Worm (Caenorhabditis elegans): ENCODE results near the gene grdn-1.

Gene grdn-1

ce11 chrV:18571533-18571932, 21.0 kb upstream of the grdn-1 start, which contains the start of gene Y51A2D.21:
Gene Y51A2D.21 (plus strand): TSS chrV:18571833.
- TF ChIP-seq elt-3 (tag; optimal IDR thresholded peaks at IDR 0.05) (no peak), bed-3 (GFP tag; optimal IDR thresholded peaks at IDR 0.05) (no peak), ces-1 (GFP tag; optimal IDR thresholded peaks at IDR 0.05) (no peak), nhr-28 (tag; optimal IDR thresholded peaks at IDR 0.05) (no peak), ztf-11 (tag; optimal IDR thresholded peaks at IDR 0.05) (no peak), unc-62 (GFP tag; optimal IDR thresholded peaks at IDR 0.05) (no peak), flh-1 (GFP tag; optimal IDR thresholded peaks at IDR 0.05) (no peak), ceh-83 (GFP tag; optimal IDR thresholded peaks at IDR 0.05) (no peak)

DNA sequence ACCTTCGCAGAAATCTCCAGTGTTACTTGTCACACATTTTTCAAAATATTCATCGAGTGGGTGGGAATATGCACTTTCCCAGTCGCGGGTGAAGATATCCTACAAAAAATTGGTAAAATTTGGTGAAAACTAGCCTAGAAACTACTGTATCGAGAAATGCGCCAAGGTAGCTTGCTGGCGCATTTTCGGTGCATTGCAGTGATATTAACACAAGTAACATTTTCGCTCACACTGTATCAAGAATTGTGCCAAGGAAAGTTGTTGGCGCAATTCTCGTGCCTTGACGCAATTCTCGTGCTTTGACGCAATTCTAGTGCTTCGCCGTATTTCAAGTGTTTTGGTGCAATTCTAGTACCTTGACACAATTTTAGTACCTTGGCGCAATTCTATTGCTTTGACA, 19.3 kb upstream of the grdn-1 start:
- TF ChIP-seq lsy-2 (tag; optimal IDR thresholded peaks at IDR 0.05) = peak; percentile 16
- TF ChIP-seq drap-1 (GFP tag; optimal IDR thresholded peaks at IDR 0.05) = peak; percentile 77
- TF ChIP-seq nhr-76 (tag; optimal IDR thresholded peaks at IDR 0.05) = no peak

ce11 chrV:18575084-18575483, 17.5 kb upstream of the grdn-1 start:
- TF ChIP-seq nhr-28 (tag; optimal IDR thresholded peaks at IDR 0.05) = no peak
- TF ChIP-seq mab-5 (tag; optimal IDR thresholded peaks at IDR 0.05) = no peak
- TF ChIP-seq drap-1 (GFP tag; optimal IDR thresholded peaks at IDR 0.05) = no peak
- no peak for TF ChIP-seq sem-2 (GFP tag; optimal IDR thresholded peaks at IDR 0.05)
- no peak for TF ChIP-seq lin-13 (tag; optimal IDR thresholded peaks at IDR 0.05)
- no peak for TF ChIP-seq nhr-237 (tag; optimal IDR thresholded peaks at IDR 0.05)
- TF ChIP-seq nhr-12 (tag; optimal IDR thresholded peaks at IDR 0.05) = no peak
- no peak for TF ChIP-seq nhr-76 (tag; optimal IDR thresholded peaks at IDR 0.05)
- TF ChIP-seq ces-1 (GFP tag; optimal IDR thresholded peaks at IDR 0.05) = no peak
- no peak for TF ChIP-seq lsy-2 (tag; optimal IDR thresholded peaks at IDR 0.05)
- TF ChIP-seq mep-1 (tag; optimal IDR thresholded peaks at IDR 0.05) = no peak
- TF ChIP-seq ztf-11 (tag; optimal IDR thresholded peaks at IDR 0.05) = no peak
- no peak for TF ChIP-seq lin-32 (GFP tag; optimal IDR thresholded peaks at IDR 0.05)
- no peak for TF ChIP-seq hlh-1 (tag; optimal IDR thresholded peaks at IDR 0.05)
- TF ChIP-seq sptf-1 (tag; optimal IDR thresholded peaks at IDR 0.05) = no peak
- TF ChIP-seq snpc-4 (tag; optimal IDR thresholded peaks at IDR 0.05) = no peak

DNA sequence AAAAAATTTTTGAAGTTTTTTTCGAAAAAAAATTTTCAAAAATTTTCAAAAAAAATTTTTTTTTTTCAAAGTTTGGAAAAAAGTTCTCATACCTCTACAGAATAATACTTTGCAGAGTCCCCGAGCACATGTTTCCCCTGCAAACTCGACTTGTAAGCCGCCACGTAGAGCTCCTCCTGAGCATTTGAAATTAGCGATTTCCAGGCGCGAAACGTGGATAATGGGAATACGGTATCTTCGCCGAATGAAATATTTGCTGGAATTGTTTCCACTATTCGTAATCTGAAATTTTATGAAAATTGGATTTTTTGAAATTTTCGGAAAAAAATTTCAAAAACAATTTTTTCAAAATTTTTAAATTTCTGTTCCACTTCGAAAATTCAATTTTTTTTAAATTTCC, 16.4 kb upstream of the grdn-1 start:
- TF ChIP-seq tbx-8 (GFP tag; optimal IDR thresholded peaks at IDR 0.05) = no peak
- TF ChIP-seq bed-3 (GFP tag; optimal IDR thresholded peaks at IDR 0.05) = no peak
- TF ChIP-seq ceh-43 (GFP tag; optimal IDR thresholded peaks at IDR 0.05) = no peak
- TF ChIP-seq snpc-4 (tag; optimal IDR thresholded peaks at IDR 0.05) = no peak

- no peak for TF ChIP-seq nhr-28 (tag; optimal IDR thresholded peaks at IDR 0.05)
- TF ChIP-seq unc-120 (tag; optimal IDR thresholded peaks at IDR 0.05; ENCODE audit: poor library complexity, severe bottlenecking) = no peak
- no peak for TF ChIP-seq tbx-8 (GFP tag; optimal IDR thresholded peaks at IDR 0.05)
- TF ChIP-seq elt-3 (tag; optimal IDR thresholded peaks at IDR 0.05) = no peak
- TF ChIP-seq hlh-1 (tag; optimal IDR thresholded peaks at IDR 0.05) = no peak
- TF ChIP-seq ceh-83 (GFP tag; optimal IDR thresholded peaks at IDR 0.05) = no peak
- TF ChIP-seq pha-4 (tag; optimal IDR thresholded peaks at IDR 0.05) = no peak
- TF ChIP-seq sem-2 (GFP tag; optimal IDR thresholded peaks at IDR 0.05) = no peak
- TF ChIP-seq lsy-2 (tag; optimal IDR thresholded peaks at IDR 0.05) = no peak
- no peak for TF ChIP-seq mep-1 (tag; optimal IDR thresholded peaks at IDR 0.05)
- no peak for TF ChIP-seq drap-1 (GFP tag; optimal IDR thresholded peaks at IDR 0.05)
These were observed 15.0 kb upstream of the grdn-1 start for ce11 chrV:18577458-18578078.

ce11 chrV:18578306-18578705, 14.2 kb upstream of the grdn-1 start:
- TF ChIP-seq ceh-39 (tag; optimal IDR thresholded peaks at IDR 0.05) = no peak
- no peak for TF ChIP-seq M03D4.4 (tag; optimal IDR thresholded peaks at IDR 0.05)
- no peak for TF ChIP-seq nhr-28 (tag; optimal IDR thresholded peaks at IDR 0.05)
- no peak for TF ChIP-seq nhr-12 (tag; optimal IDR thresholded peaks at IDR 0.05)
- no peak for TF ChIP-seq hlh-1 (tag; optimal IDR thresholded peaks at IDR 0.05)
- TF ChIP-seq mab-5 (tag; optimal IDR thresholded peaks at IDR 0.05) = no peak
- no peak for TF ChIP-seq unc-39 (tag; optimal IDR thresholded peaks at IDR 0.05)
- no peak for TF ChIP-seq ceh-83 (GFP tag; optimal IDR thresholded peaks at IDR 0.05)
